Fruit fly (Drosophila melanogaster) whole organism, embryonic: ENCODE results near the gene Spt3.

Source experiments
- CG10209 ChIP-seq: fragments of 200-800 bp; sonication (Bioruptor generic); optimal IDR thresholded peaks from 3 replicates; lab custom pipeline; 2017; ENCODE audit warnings: missing biosample characterization, mild to moderate bottlenecking, missing genetic modification characterization, missing genetic modification reagents
- CG11696 ChIP-seq: fragments of 200-800 bp; sonication (Bioruptor generic); IDR thresholded peaks from 2 replicates; pipeline ENCODE4 v1.3.6; 2022; ENCODE audit warnings: missing biosample characterization, missing genetic modification characterization
- CG12236 ChIP-seq: fragments of 200-800 bp; sonication (Bioruptor generic); optimal IDR thresholded peaks from 2 replicates; lab custom pipeline; 2016; ENCODE audit warnings: missing biosample characterization, missing genetic modification characterization
- CG12299 ChIP-seq: fragments of 200-800 bp; sonication (Bioruptor generic); optimal IDR thresholded peaks from 2 replicates; lab custom pipeline; 2018; ENCODE audit warnings: missing biosample characterization, mild to moderate bottlenecking, missing genetic modification characterization
- CG12769 ChIP-seq: fragments of 200-800 bp; sonication (Bioruptor generic); optimal IDR thresholded peaks from 2 replicates; lab custom pipeline; 2019; ENCODE audit warnings: missing biosample characterization, mild to moderate bottlenecking, missing genetic modification characterization, moderate library complexity
- CG12942 ChIP-seq: fragments of 200-800 bp; sonication (Bioruptor generic); optimal IDR thresholded peaks from 3 replicates; lab custom pipeline; 2016; ENCODE audit warnings: missing biosample characterization, missing genetic modification characterization
- CG13775 ChIP-seq: fragments of 200-800 bp; sonication (Bioruptor generic); optimal IDR thresholded peaks from 3 replicates; lab custom pipeline; 2017; ENCODE audit warnings: missing biosample characterization, mild to moderate bottlenecking, missing genetic modification characterization
- CG14710 ChIP-seq: fragments of 200-800 bp; sonication (Bioruptor generic); optimal IDR thresholded peaks from 3 replicates; lab custom pipeline; 2019; ENCODE audit warnings: missing biosample characterization, mild to moderate bottlenecking, missing genetic modification characterization, moderate library complexity
- CG1529 ChIP-seq: fragments of 200-800 bp; sonication (Bioruptor generic); optimal IDR thresholded peaks from 3 replicates; lab custom pipeline; 2018; ENCODE audit warnings: missing biosample characterization, missing genetic modification characterization
- CG15479 ChIP-seq: fragments of 200-800 bp; sonication (Bioruptor generic); optimal IDR thresholded peaks from 3 replicates; lab custom pipeline; 2019; ENCODE audit warnings: missing biosample characterization, mild to moderate bottlenecking, missing genetic modification characterization, moderate library complexity
- CG17361 ChIP-seq: fragments of 200-800 bp; sonication (Bioruptor generic); IDR thresholded peaks from 3 replicates; pipeline ENCODE4 v1.3.6; 2022; ENCODE audit warnings: missing biosample characterization, missing genetic modification characterization
- CG1792 ChIP-seq: fragments of 200-800 bp; sonication (Bioruptor generic); optimal IDR thresholded peaks from 2 replicates; lab custom pipeline; 2016; ENCODE audit warnings: missing biosample characterization, missing genetic modification characterization
- CG2129 ChIP-seq: fragments of 200-800 bp; sonication (Bioruptor generic); IDR thresholded peaks from 2 replicates; pipeline ENCODE4 v1.3.6; 2022; ENCODE audit warnings: missing biosample characterization, missing genetic modification characterization; ENCODE audit not compliant: partially characterized antibody
- CG2678 ChIP-seq: fragments of 200-800 bp; sonication (Bioruptor generic); optimal IDR thresholded peaks from 3 replicates; lab custom pipeline; 2019; ENCODE audit warnings: missing biosample characterization, mild to moderate bottlenecking, missing genetic modification characterization, moderate library complexity
- CG30431 ChIP-seq: fragments of 200-800 bp; sonication (Bioruptor generic); optimal IDR thresholded peaks from 2 replicates; lab custom pipeline; 2017; ENCODE audit warnings: missing biosample characterization, missing genetic modification characterization
- CG31224 ChIP-seq: fragments of 200-800 bp; sonication (Bioruptor generic); IDR thresholded peaks from 2 replicates; pipeline ENCODE4 v1.3.6; 2022; ENCODE audit warnings: missing biosample characterization, missing genetic modification characterization
- CG31388 ChIP-seq: fragments of 200-800 bp; sonication (Bioruptor generic); optimal IDR thresholded peaks from 2 replicates; lab custom pipeline; 2016; ENCODE audit warnings: missing biosample characterization, missing genetic modification characterization
- CG34376 ChIP-seq: fragments of 200-800 bp; sonication (Bioruptor generic); optimal IDR thresholded peaks from 2 replicates; lab custom pipeline; 2018; ENCODE audit warnings: missing biosample characterization, mild to moderate bottlenecking, missing genetic modification characterization
- CG42726 ChIP-seq: fragments of 200-800 bp; sonication (Bioruptor generic); IDR thresholded peaks from 2 replicates; pipeline ENCODE4 v1.3.6; 2022; ENCODE audit warnings: missing biosample characterization, missing genetic modification characterization; ENCODE audit not compliant: partially characterized antibody
- CG4360 ChIP-seq: fragments of 200-800 bp; sonication (Bioruptor generic); IDR thresholded peaks from 2 replicates; pipeline ENCODE4 v1.3.6; 2022; ENCODE audit warnings: missing biosample characterization, missing genetic modification characterization
- CG4854 ChIP-seq: fragments of 200-800 bp; sonication (Bioruptor generic); optimal IDR thresholded peaks from 2 replicates; lab custom pipeline; 2016; ENCODE audit warnings: missing biosample characterization, missing genetic modification characterization, inconsistent platforms
- CG6683 ChIP-seq: fragments of 200-800 bp; sonication (Bioruptor generic); optimal IDR thresholded peaks from 2 replicates; lab custom pipeline; 2017; ENCODE audit warnings: missing biosample characterization, mild to moderate bottlenecking, missing genetic modification characterization, missing genetic modification reagents
- CG8359 ChIP-seq: fragments of 200-800 bp; sonication (Bioruptor generic); optimal IDR thresholded peaks from 2 replicates; lab custom pipeline; 2017; ENCODE audit warnings: missing biosample characterization, mild to moderate bottlenecking, missing genetic modification characterization, borderline replicate concordance
- CG8388 ChIP-seq: fragments of 200-800 bp; sonication (Bioruptor generic); optimal IDR thresholded peaks from 2 replicates; lab custom pipeline; 2019; ENCODE audit warnings: missing biosample characterization, mild to moderate bottlenecking, missing genetic modification characterization, moderate library complexity
- CG9876 ChIP-seq: fragments of 200-800 bp; sonication (Bioruptor generic); optimal IDR thresholded peaks from 2 replicates; lab custom pipeline; 2016; ENCODE audit warnings: missing biosample characterization, missing genetic modification characterization
- Camta ChIP-seq: fragments of 200-800 bp; sonication (Bioruptor generic); optimal IDR thresholded peaks from 2 replicates; lab custom pipeline; 2016; ENCODE audit warnings: missing biosample characterization, missing genetic modification characterization
- CkIIα-i1 ChIP-seq: fragments of 200-800 bp; sonication (Bioruptor generic); IDR thresholded peaks from 2 replicates; pipeline ENCODE4 v1.3.6; 2022; ENCODE audit warnings: missing biosample characterization, missing genetic modification characterization
- Elba2 ChIP-seq: fragments of 200-800 bp; sonication (Bioruptor generic); optimal IDR thresholded peaks from 3 replicates; lab custom pipeline; 2016; ENCODE audit warnings: missing biosample characterization, missing genetic modification characterization
- HLH54F ChIP-seq: fragments of 200-800 bp; sonication (Bioruptor generic); optimal IDR thresholded peaks from 3 replicates; lab custom pipeline; 2016; ENCODE audit warnings: missing biosample characterization, missing genetic modification characterization
- MESR4 ChIP-seq: fragments of 200-800 bp; sonication (Bioruptor generic); optimal IDR thresholded peaks from 2 replicates; lab custom pipeline; 2018; ENCODE audit warnings: missing biosample characterization, mild to moderate bottlenecking, missing genetic modification characterization, moderate library complexity
- Neu2 ChIP-seq: fragments of 200-800 bp; sonication (Bioruptor generic); optimal IDR thresholded peaks from 3 replicates; lab custom pipeline; 2016; ENCODE audit warnings: missing biosample characterization, missing genetic modification characterization, borderline replicate concordance
- PHDP ChIP-seq: fragments of 200-800 bp; sonication (Bioruptor generic); optimal IDR thresholded peaks from 3 replicates; lab custom pipeline; 2018; ENCODE audit warnings: missing biosample characterization, mild to moderate bottlenecking, missing genetic modification characterization, moderate library complexity
- Ravus ChIP-seq: fragments of 200-800 bp; sonication (Bioruptor generic); IDR thresholded peaks from 2 replicates; pipeline ENCODE4 v1.3.6; 2022; ENCODE audit warnings: missing biosample characterization, missing genetic modification characterization
- Ssrp ChIP-seq: fragments of 200-800 bp; sonication (Bioruptor generic); optimal IDR thresholded peaks from 2 replicates; lab custom pipeline; 2018; ENCODE audit warnings: missing biosample characterization, mild to moderate bottlenecking, missing genetic modification characterization, moderate library complexity
- Xbp1 ChIP-seq: fragments of 200-800 bp; sonication (Bioruptor generic); optimal IDR thresholded peaks from 3 replicates; lab custom pipeline; 2016; ENCODE audit warnings: missing biosample characterization, mild to moderate bottlenecking, missing genetic modification characterization
- ap ChIP-seq: fragments of 200-800 bp; sonication (Bioruptor generic); IDR thresholded peaks from 2 replicates; pipeline ENCODE4 v1.3.6; 2022; ENCODE audit warnings: missing biosample characterization, missing genetic modification characterization
- ara ChIP-seq: fragments of 200-800 bp; sonication (Bioruptor generic); IDR thresholded peaks from 2 replicates; pipeline ENCODE4 v1.3.6; 2022; ENCODE audit warnings: missing biosample characterization, missing genetic modification characterization
- dmrt11E ChIP-seq: fragments of 200-800 bp; sonication (Bioruptor generic); optimal IDR thresholded peaks from 3 replicates; lab custom pipeline; 2018; ENCODE audit warnings: missing biosample characterization, mild to moderate bottlenecking, missing genetic modification characterization, moderate library complexity
- esg ChIP-seq: fragments of 200-800 bp; sonication (Bioruptor generic); conservative IDR thresholded peaks from 2 replicates; pipeline ENCODE4 v1.3.6; 2022; ENCODE audit warnings: missing biosample characterization, missing genetic modification characterization
- gsb-n ChIP-seq: fragments of 200-800 bp; sonication (Bioruptor generic); optimal IDR thresholded peaks from 3 replicates; lab custom pipeline; 2018; ENCODE audit warnings: missing biosample characterization, mild to moderate bottlenecking, missing genetic modification characterization
- ind ChIP-seq: fragments of 200-800 bp; sonication (Bioruptor generic); optimal IDR thresholded peaks from 3 replicates; lab custom pipeline; 2016; ENCODE audit warnings: missing biosample characterization, missing genetic modification characterization
- kay ChIP-seq: fragments of 200-800 bp; sonication (Bioruptor generic); optimal IDR thresholded peaks from 2 replicates; lab custom pipeline; 2016; ENCODE audit warnings: missing biosample characterization, missing genetic modification characterization
- klu ChIP-seq: fragments of 200-800 bp; sonication (Bioruptor generic); IDR thresholded peaks from 2 replicates; pipeline ENCODE4 v1.3.6; 2022; ENCODE audit warnings: missing biosample characterization, missing genetic modification characterization
- kni ChIP-seq: fragments of 200-800 bp; sonication (Bioruptor generic); optimal IDR thresholded peaks from 3 replicates; lab custom pipeline; 2017; ENCODE audit warnings: mild to moderate bottlenecking, missing biosample characterization, missing genetic modification reagents, missing genetic modification characterization
- knrl ChIP-seq: fragments of 200-800 bp; sonication (Bioruptor generic); IDR thresholded peaks from 3 replicates; pipeline ENCODE4 v1.3.6; 2022; ENCODE audit warnings: missing biosample characterization, missing genetic modification characterization; ENCODE audit not compliant: partially characterized antibody
- lov ChIP-seq, 2 experiments: fragments of 200-800 bp in 1 of 2; fragments of >200 bp in 1 of 2; sonication (Bioruptor generic) in 1 of 2; IDR thresholded peaks in 1 of 2; optimal IDR thresholded peaks in 1 of 2; 2 replicates in 1 of 2; 3 replicates in 1 of 2; pipeline versions ENCODE4 v1.3.6 to Lab custom; 2017 to 2022; ENCODE audit warnings: missing biosample characterization in 1 of 2, missing genetic modification characterization in 1 of 2
- luna ChIP-seq: fragments of 200-800 bp; sonication (Bioruptor generic); optimal IDR thresholded peaks from 2 replicates; lab custom pipeline; 2016; ENCODE audit warnings: missing biosample characterization, missing genetic modification characterization
- otp ChIP-seq: fragments of 200-800 bp; sonication (Bioruptor generic); IDR thresholded peaks from 3 replicates; pipeline ENCODE4, ENCODE4 v1.3.6; 2022; ENCODE audit warnings: missing biosample characterization, missing genetic modification characterization
- zen2 ChIP-seq: fragments of 200-800 bp; sonication (Bioruptor generic); IDR thresholded peaks from 3 replicates; pipeline ENCODE4 v1.3.6; 2022; ENCODE audit warnings: missing biosample characterization, missing genetic modification characterization; ENCODE audit not compliant: partially characterized antibody
- zf30C ChIP-seq: fragments of 200-800 bp; sonication (Bioruptor generic); optimal IDR thresholded peaks from 3 replicates; lab custom pipeline; 2018; ENCODE audit warnings: missing biosample characterization, mild to moderate bottlenecking, missing genetic modification characterization

Gene Spt3

DNA sequence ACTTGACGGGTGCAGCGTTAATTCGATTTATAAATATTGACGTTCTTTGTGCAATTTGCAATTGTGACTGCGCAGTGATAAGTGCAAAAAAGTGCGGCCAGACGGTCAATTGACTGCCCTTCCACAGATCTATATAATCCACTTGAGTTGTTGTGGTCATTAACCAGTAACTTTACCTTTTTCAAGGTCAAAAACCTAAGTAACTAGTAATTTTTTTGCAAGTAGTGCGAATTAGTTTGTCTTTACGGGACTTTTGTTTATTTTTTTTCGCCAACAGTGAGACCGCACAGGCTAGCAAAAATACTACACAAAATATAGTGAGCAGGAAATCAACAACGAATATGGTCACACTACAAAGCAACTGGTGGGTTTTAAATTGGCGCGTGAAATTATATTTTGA lies 42.3 kb upstream of the Spt3 start, which contains the start of gene Tango9 (continued):
- TF ChIP-seq ap (no peak), CG1792 (no peak), Neu2 (GFP tag; lab: Kevin White, UChicago) (no peak), CG9876 (GFP tag; lab: Kevin White, UChicago) (no peak), ara (GFP tag; lab: Robert Waterston, UW) (no peak), CG14710 (tag; lab: Kevin White, UChicago) (peak; percentile 59), CG8388 (GFP tag; lab: Kevin White, UChicago) (no peak), otp (GFP tag; lab: Robert Waterston, UW) (no peak), CG42726 (GFP tag; lab: Robert Waterston, UW) (no peak), CG12769 (tag; lab: Kevin White, UChicago) (no peak), lov (optimal IDR thresholded peaks at IDR 0.05; lab: Kevin White, UChicago) (no peak), lov (GFP tag; IDR thresholded peaks at IDR 0.05; lab: Robert Waterston, UW) (no peak), kni (no peak), dmrt11E (tag; lab: Kevin White, UChicago) (no peak), Xbp1 (GFP tag; lab: Kevin White, UChicago) (no peak), CG31388 (GFP tag; lab: Kevin White, UChicago) (no peak), PHDP (no peak), MESR4 (GFP tag; lab: Kevin White, UChicago) (peak; percentile 37), CG12236 (GFP tag; lab: Kevin White, UChicago) (no peak), CG34376 (no peak), kay (GFP tag; lab: Kevin White, UChicago) (no peak), CkIIα-i1 (GFP tag; lab: Robert Waterston, UW) (no peak), CG11696 (GFP tag; lab: Robert Waterston, UW) (no peak), CG12299 (tag; lab: Kevin White, UChicago) (peak; percentile 19), CG2678 (tag; lab: Kevin White, UChicago) (no peak), CG12942 (GFP tag; lab: Kevin White, UChicago) (no peak), Camta (GFP tag; lab: Kevin White, UChicago) (no peak), CG15479 (GFP tag; lab: Kevin White, UChicago) (no peak), Ravus (GFP tag; lab: Robert Waterston, UW) (no peak), klu (GFP tag; lab: Robert Waterston, UW) (no peak), knrl (GFP tag; lab: Robert Waterston, UW) (peak; percentile 33; the same call in 1 of the 3 replicates), Ssrp (tag; lab: Kevin White, UChicago) (no peak), CG30431 (GFP tag; lab: Kevin White, UChicago) (no peak), zf30C (GFP tag; lab: Kevin White, UChicago) (no peak), CG4854 (GFP tag; lab: Kevin White, UChicago) (no peak), CG10209 (no peak), gsb-n (tag; lab: Kevin White, UChicago) (no peak), esg (no peak), Elba2 (GFP tag; lab: Kevin White, UChicago) (no peak), CG31224 (GFP tag; lab: Robert Waterston, UW) (no peak), CG6683 (GFP tag; lab: Kevin White, UChicago) (no peak), zen2 (GFP tag; lab: Robert Waterston, UW) (no peak), HLH54F (no peak), CG8359 (GFP tag; lab: Kevin White, UChicago) (no peak), CG17361 (0 out of 3 replicates have a peak, but pooled peaks have one; percentile 11), CG13775 (GFP tag; lab: Kevin White, UChicago) (no peak), ind (GFP tag; lab: Kevin White, UChicago) (no peak), CG2129 (GFP tag; lab: Robert Waterston, UW) (no peak), luna (no peak), CG4360 (GFP tag; lab: Robert Waterston, UW) (no peak), CG1529 (GFP tag; lab: Kevin White, UChicago) (no peak)
